Fruit fly (Drosophila melanogaster): ENCODE results near the gene CG15293.

CG15293 gene

dm6 chr2L:14070154-14070553 lies 39.1 kb downstream of the CG15293 start:
- TF ChIP-seq CG9705 (GFP tag; optimal IDR thresholded peaks at IDR 0.05), result no peak
- TF ChIP-seq dsf (GFP tag; optimal IDR thresholded peaks at IDR 0.05; ENCODE audit: borderline replicate concordance), result no peak
- peak; percentile 1 for TF ChIP-seq Sp1 (GFP tag; optimal IDR thresholded peaks at IDR 0.05)
- TF ChIP-seq dl (GFP tag; optimal IDR thresholded peaks at IDR 0.05; ENCODE audit: insufficient read depth in 1 of 2, partially characterized antibody in 2 of 2), result no peak
- peak; percentile 39 for TF ChIP-seq HLH106 (tag; optimal IDR thresholded peaks at IDR 0.05)
- TF ChIP-seq jim (GFP tag; optimal IDR thresholded peaks at IDR 0.05), result no peak
- TF ChIP-seq dmrt93B (GFP tag; optimal IDR thresholded peaks at IDR 0.05), result no peak
- no peak for TF ChIP-seq CG32264 (GFP tag; optimal IDR thresholded peaks at IDR 0.05)
- TF ChIP-seq Vsx2 (GFP tag; optimal IDR thresholded peaks at IDR 0.05; ENCODE audit: partially characterized antibody), result no peak
- peak in 1 of 2 experiments; percentile 24 for TF ChIP-seq foxo (GFP tag; optimal IDR thresholded peaks at IDR 0.05)

All from whole organism, wandering third instar larva.